Fruit fly (Drosophila melanogaster): ENCODE data around the gene CG10973.

Gene CG10973

dm6 chr3L:12714588-12715196 is 39.9 kb downstream of the CG10973 start:
- no peak for TF ChIP-seq CG32264 (GFP tag; optimal IDR thresholded peaks at IDR 0.05)
- TF ChIP-seq Dfd (GFP tag; optimal IDR thresholded peaks at IDR 0.05) = no peak

- no peak for TF ChIP-seq Rel (GFP tag; optimal IDR thresholded peaks at IDR 0.05)
- no peak for TF ChIP-seq Rel (tag; optimal IDR thresholded peaks at IDR 0.05)
- TF ChIP-seq Mio (GFP tag; optimal IDR thresholded peaks at IDR 0.05) = no peak
- no peak for TF ChIP-seq rgr (GFP tag; optimal IDR thresholded peaks at IDR 0.05)
- no peak for TF ChIP-seq lola (GFP tag; optimal IDR thresholded peaks at IDR 0.05)
- no peak for TF ChIP-seq br (GFP tag; optimal IDR thresholded peaks at IDR 0.05)
- no peak for TF ChIP-seq Abd-B (GFP tag; optimal IDR thresholded peaks at IDR 0.05)
- no peak for TF ChIP-seq Myc (optimal IDR thresholded peaks at IDR 0.05)
- no peak for TF ChIP-seq brk (GFP tag; optimal IDR thresholded peaks at IDR 0.05)
These were observed 43.2 kb downstream of the CG10973 start for dm6 chr3L:12711418-12711817.

- TF ChIP-seq N (GFP tag; optimal IDR thresholded peaks at IDR 0.05) (no peak), rgr (GFP tag; optimal IDR thresholded peaks at IDR 0.05) (peak; percentile 7), foxo (GFP tag; optimal IDR thresholded peaks at IDR 0.05) (peak in 1 of 2 experiments; percentile 36), h (GFP tag; optimal IDR thresholded peaks at IDR 0.05) (peak; percentile 18), woc (GFP tag; optimal IDR thresholded peaks at IDR 0.05) (peak; percentile 23), ey (GFP tag; optimal IDR thresholded peaks at IDR 0.05) (peak; percentile 10), Hr83 (GFP tag; optimal IDR thresholded peaks at IDR 0.05; ENCODE audit: poor library complexity, severe bottlenecking) (no peak), fru (GFP tag; optimal IDR thresholded peaks at IDR 0.05) (peak; percentile 26)
These were observed 48.1 kb downstream of the CG10973 start for dm6 chr3L:12706456-12706855.

- no peak for TF ChIP-seq Jra (GFP tag; optimal IDR thresholded peaks at IDR 0.05)
- no peak for TF ChIP-seq pan (optimal IDR thresholded peaks at IDR 0.05)
- TF ChIP-seq foxo (GFP tag; optimal IDR thresholded peaks at IDR 0.05) = no peak
- TF ChIP-seq Rel (GFP tag; optimal IDR thresholded peaks at IDR 0.05) = no peak
- TF ChIP-seq Rel (tag; optimal IDR thresholded peaks at IDR 0.05) = no peak
- TF ChIP-seq br (GFP tag; optimal IDR thresholded peaks at IDR 0.05) = no peak
- no peak for TF ChIP-seq Vsx2 (GFP tag; optimal IDR thresholded peaks at IDR 0.05; ENCODE audit: partially characterized antibody)
- TF ChIP-seq woc (GFP tag; optimal IDR thresholded peaks at IDR 0.05) = no peak
- TF ChIP-seq h (GFP tag; optimal IDR thresholded peaks at IDR 0.05) = no peak
- no peak for TF ChIP-seq Mio (GFP tag; optimal IDR thresholded peaks at IDR 0.05)
- no peak for TF ChIP-seq lola (GFP tag; optimal IDR thresholded peaks at IDR 0.05)
- TF ChIP-seq usp (GFP tag; optimal IDR thresholded peaks at IDR 0.05) = no peak
- TF ChIP-seq CG32264 (GFP tag; optimal IDR thresholded peaks at IDR 0.05) = no peak
- no peak for TF ChIP-seq Myc (optimal IDR thresholded peaks at IDR 0.05)
- no peak for TF ChIP-seq Sp1 (GFP tag; optimal IDR thresholded peaks at IDR 0.05)
- TF ChIP-seq psq (GFP tag; optimal IDR thresholded peaks at IDR 0.05) = no peak
These were observed 49.2 kb downstream of the CG10973 start for dm6 chr3L:12705377-12705776.

dm6 chr3L:12704335-12704734 is 50.2 kb downstream of the CG10973 start:
- no peak for TF ChIP-seq ey (GFP tag; optimal IDR thresholded peaks at IDR 0.05)
- no peak for TF ChIP-seq Hr78 (GFP tag; optimal IDR thresholded peaks at IDR 0.05)
- no peak for TF ChIP-seq psq (GFP tag; optimal IDR thresholded peaks at IDR 0.05)
- TF ChIP-seq woc (GFP tag; optimal IDR thresholded peaks at IDR 0.05) = no peak
- TF ChIP-seq Abd-B (GFP tag; optimal IDR thresholded peaks at IDR 0.05) = no peak
- no peak for TF ChIP-seq dmrt93B (GFP tag; optimal IDR thresholded peaks at IDR 0.05)
- TF ChIP-seq rgr (GFP tag; optimal IDR thresholded peaks at IDR 0.05) = no peak
- no peak for TF ChIP-seq sv (GFP tag; optimal IDR thresholded peaks at IDR 0.05)
- no peak for TF ChIP-seq CrebA (GFP tag; optimal IDR thresholded peaks at IDR 0.05; ENCODE audit: borderline replicate concordance)
- TF ChIP-seq h (GFP tag; optimal IDR thresholded peaks at IDR 0.05) = no peak
- no peak for TF ChIP-seq CG32264 (GFP tag; optimal IDR thresholded peaks at IDR 0.05)
- TF ChIP-seq br (GFP tag; optimal IDR thresholded peaks at IDR 0.05) = no peak
- TF ChIP-seq sage (GFP tag; optimal IDR thresholded peaks at IDR 0.05) = no peak
- no peak for TF ChIP-seq Hr83 (GFP tag; optimal IDR thresholded peaks at IDR 0.05; ENCODE audit: poor library complexity, severe bottlenecking)
- TF ChIP-seq Dif (GFP tag; optimal IDR thresholded peaks at IDR 0.05; ENCODE audit: partially characterized antibody) = no peak
- TF ChIP-seq fru (GFP tag; optimal IDR thresholded peaks at IDR 0.05) = no peak
- TF ChIP-seq Mio (GFP tag; optimal IDR thresholded peaks at IDR 0.05) = no peak

All from whole organism, wandering third instar larva.